Worm (Caenorhabditis elegans): ENCODE data around the gene dao-6.

ce11 chrIII:9783133-9783590, 47.2 kb upstream of the dao-6 start:
- TF ChIP-seq blmp-1 (tag; optimal IDR thresholded peaks at IDR 0.05; ENCODE audit: insufficient read depth) (no peak), sma-3 (GFP tag; optimal IDR thresholded peaks at IDR 0.05) (peak; percentile 25), unc-55 (GFP tag; optimal IDR thresholded peaks at IDR 0.05) (no peak), ceh-82 (tag; optimal IDR thresholded peaks at IDR 0.05) (no peak)

Data from whole organism, L2 larva.